Fruit fly (Drosophila melanogaster) whole organism, embryonic: ENCODE measurements around the gene CG15461.

Source experiments
- BtbVII ChIP-seq: fragments of 200-800 bp; sonication (Bioruptor generic); optimal IDR thresholded peaks from 3 replicates; lab custom pipeline; 2017; ENCODE audit warnings: missing biosample characterization, mild to moderate bottlenecking, missing genetic modification characterization
- C15 ChIP-seq: fragments of 200-800 bp; sonication (Bioruptor generic); IDR thresholded peaks from 3 replicates; pipeline ENCODE4 v1.3.6; 2022; ENCODE audit warnings: missing biosample characterization, missing genetic modification characterization
- CG10267 ChIP-seq: fragments of 200-800 bp; sonication (Bioruptor generic); optimal IDR thresholded peaks from 2 replicates; lab custom pipeline; 2018; ENCODE audit warnings: missing biosample characterization, mild to moderate bottlenecking, missing genetic modification characterization, moderate library complexity
- CG11560 ChIP-seq: fragments of 200-800 bp; sonication (Bioruptor generic); IDR thresholded peaks from 3 replicates; pipeline ENCODE4 v1.3.6; 2022; ENCODE audit warnings: missing biosample characterization, missing genetic modification characterization
- CG12236 ChIP-seq: fragments of 200-800 bp; sonication (Bioruptor generic); optimal IDR thresholded peaks from 2 replicates; lab custom pipeline; 2016; ENCODE audit warnings: missing biosample characterization, missing genetic modification characterization
- CG14860 ChIP-seq: fragments of 200-800 bp; sonication (Bioruptor generic); IDR thresholded peaks from 3 replicates; pipeline ENCODE4 v1.3.6; 2022; ENCODE audit warnings: missing biosample characterization, missing genetic modification characterization; ENCODE audit not compliant: partially characterized antibody
- CG16815 ChIP-seq: fragments of 200-800 bp; sonication (Bioruptor generic); optimal IDR thresholded peaks from 3 replicates; lab custom pipeline; 2017; ENCODE audit warnings: missing biosample characterization, mild to moderate bottlenecking, missing genetic modification characterization
- CG17802 ChIP-seq: fragments of 200-800 bp; sonication (Bioruptor generic); optimal IDR thresholded peaks from 2 replicates; lab custom pipeline; 2018; ENCODE audit warnings: missing biosample characterization, mild to moderate bottlenecking, missing genetic modification characterization, moderate library complexity
- CG17912 ChIP-seq: fragments of 200-800 bp; sonication (Bioruptor generic); optimal IDR thresholded peaks from 2 replicates; lab custom pipeline; 2018; ENCODE audit warnings: missing biosample characterization, mild to moderate bottlenecking, missing genetic modification characterization
- CG2116 ChIP-seq: fragments of 200-800 bp; sonication (Bioruptor generic); optimal IDR thresholded peaks from 3 replicates; lab custom pipeline; 2018; ENCODE audit warnings: missing biosample characterization, mild to moderate bottlenecking, missing genetic modification characterization
- CG2202 ChIP-seq: fragments of 200-800 bp; sonication (Bioruptor generic); optimal IDR thresholded peaks from 2 replicates; lab custom pipeline; 2018; ENCODE audit warnings: missing biosample characterization, mild to moderate bottlenecking, missing genetic modification characterization
- CG4404 ChIP-seq: fragments of 200-800 bp; sonication (Bioruptor generic); IDR thresholded peaks from 2 replicates; pipeline ENCODE4 v1.3.6; 2022; ENCODE audit warnings: missing biosample characterization, missing genetic modification characterization
- CG7987 ChIP-seq: fragments of 200-800 bp; sonication (Bioruptor generic); optimal IDR thresholded peaks from 2 replicates; lab custom pipeline; 2018; ENCODE audit warnings: missing biosample characterization, mild to moderate bottlenecking, missing genetic modification characterization, moderate library complexity
- CG8281 ChIP-seq: fragments of 200-800 bp; sonication (Bioruptor generic); optimal IDR thresholded peaks from 2 replicates; lab custom pipeline; 2018; ENCODE audit warnings: missing biosample characterization, mild to moderate bottlenecking, missing genetic modification characterization, moderate library complexity
- CkIIα-i1 ChIP-seq: fragments of 200-800 bp; sonication (Bioruptor generic); IDR thresholded peaks from 2 replicates; pipeline ENCODE4 v1.3.6; 2022; ENCODE audit warnings: missing biosample characterization, missing genetic modification characterization
- Dad ChIP-seq: fragments of 200-800 bp; sonication (Bioruptor generic); optimal IDR thresholded peaks from 3 replicates; lab custom pipeline; 2016; ENCODE audit warnings: missing biosample characterization, missing genetic modification characterization
- Dbx ChIP-seq: fragments of 200-800 bp; sonication (Bioruptor generic); IDR thresholded peaks from 3 replicates; pipeline ENCODE4 v1.3.6; 2022; ENCODE audit warnings: missing biosample characterization, missing genetic modification characterization
- Dll ChIP-seq: fragments of 200-800 bp; sonication (Bioruptor generic); IDR thresholded peaks from 4 replicates; pipeline ENCODE4 v1.3.6; 2022; ENCODE audit warnings: missing biosample characterization, missing genetic modification characterization; ENCODE audit not compliant: partially characterized antibody
- Ets97D ChIP-seq: fragments of 200-800 bp; sonication (Bioruptor generic); optimal IDR thresholded peaks from 3 replicates; lab custom pipeline; 2016; ENCODE audit warnings: missing biosample characterization, missing genetic modification characterization
- H15 ChIP-seq: fragments of 200-800 bp; sonication (Bioruptor generic); IDR thresholded peaks from 3 replicates; pipeline ENCODE4 v1.3.6; 2022; ENCODE audit warnings: missing biosample characterization, missing genetic modification characterization
- Kr ChIP-seq: fragments of 200-800 bp; sonication (Bioruptor generic); optimal IDR thresholded peaks from 2 replicates; lab custom pipeline; 2017; ENCODE audit warnings: missing biosample characterization, mild to moderate bottlenecking, missing genetic modification characterization
- Myb ChIP-seq: fragments of 200-800 bp; sonication (Bioruptor generic); optimal IDR thresholded peaks from 2 replicates; lab custom pipeline; 2016; ENCODE audit warnings: missing biosample characterization, missing genetic modification characterization
- Nf-YA ChIP-seq: fragments of 200-800 bp; sonication (Bioruptor generic); IDR thresholded peaks from 2 replicates; pipeline ENCODE4 v1.3.6; 2022; ENCODE audit warnings: missing biosample characterization, missing genetic modification characterization
- Pdp1 ChIP-seq, 2 experiments: fragments of 200-800 bp; sonication (Bioruptor generic); optimal IDR thresholded peaks; 3 replicates each; lab custom pipeline; 2016; ENCODE audit warnings: missing biosample characterization in 2 of 2, missing genetic modification characterization in 2 of 2, mild to moderate bottlenecking in 1 of 2, moderate library complexity in 1 of 2
- Rfx ChIP-seq: fragments of 200-800 bp; sonication (Bioruptor generic); IDR thresholded peaks from 2 replicates; pipeline ENCODE4 v1.3.6; 2022; ENCODE audit warnings: missing biosample characterization, missing genetic modification characterization
- TFAM ChIP-seq: fragments of 200-800 bp; sonication (Bioruptor generic); optimal IDR thresholded peaks from 2 replicates; lab custom pipeline; 2017; ENCODE audit warnings: missing biosample characterization, missing genetic modification characterization, inconsistent platforms
- Usf ChIP-seq: fragments of 200-800 bp; sonication (Bioruptor generic); optimal IDR thresholded peaks from 2 replicates; lab custom pipeline; 2017; ENCODE audit warnings: missing genotype, missing biosample characterization, missing genetic modification characterization
- ab ChIP-seq: fragments of 200-800 bp; sonication (Bioruptor generic); optimal IDR thresholded peaks from 2 replicates; lab custom pipeline; 2016; ENCODE audit warnings: missing biosample characterization, missing genetic modification characterization
- abd-A ChIP-seq: fragments of 200-800 bp; sonication (Bioruptor generic); optimal IDR thresholded peaks from 3 replicates; lab custom pipeline; 2019; ENCODE audit warnings: missing biosample characterization, mild to moderate bottlenecking, missing genetic modification characterization, moderate library complexity
- ase ChIP-seq: fragments of 200-800 bp; sonication (Bioruptor generic); IDR thresholded peaks from 3 replicates; pipeline ENCODE4 v1.3.6; 2022; ENCODE audit warnings: missing biosample characterization, missing genetic modification characterization
- az2 ChIP-seq: fragments of 200-800 bp; sonication (Bioruptor generic); optimal IDR thresholded peaks from 3 replicates; lab custom pipeline; 2016; ENCODE audit warnings: missing biosample characterization, missing genetic modification characterization
- bab2 ChIP-seq: fragments of 200-800 bp; sonication (Bioruptor generic); optimal IDR thresholded peaks from 2 replicates; lab custom pipeline; 2016; ENCODE audit warnings: missing biosample characterization, missing genetic modification characterization
- br ChIP-seq: fragments of >200 bp; optimal IDR thresholded peaks from 2 replicates; lab custom pipeline; 2017
- cg ChIP-seq: fragments of 200-800 bp; sonication (Bioruptor generic); optimal IDR thresholded peaks from 3 replicates; lab custom pipeline; 2019; ENCODE audit warnings: missing biosample characterization, mild to moderate bottlenecking, missing genetic modification characterization, moderate library complexity
- chinmo ChIP-seq: fragments of 200-800 bp; sonication (Bioruptor generic); IDR thresholded peaks from 4 replicates; pipeline ENCODE4 v1.3.6; 2022; ENCODE audit warnings: missing biosample characterization, missing genetic modification characterization; ENCODE audit not compliant: partially characterized antibody
- crol ChIP-seq: fragments of 200-800 bp; sonication (Bioruptor generic); IDR thresholded peaks from 2 replicates; pipeline ENCODE4 v1.3.6; 2022; ENCODE audit warnings: missing biosample characterization, missing genetic modification characterization
- fd3F ChIP-seq: fragments of 200-800 bp; sonication (Bioruptor generic); optimal IDR thresholded peaks from 2 replicates; lab custom pipeline; 2018; ENCODE audit warnings: missing biosample characterization, mild to moderate bottlenecking, missing genetic modification characterization, moderate library complexity
- fu2 ChIP-seq: fragments of 200-800 bp; sonication (Bioruptor generic); optimal IDR thresholded peaks from 2 replicates; lab custom pipeline; 2016; ENCODE audit warnings: missing biosample characterization, missing genetic modification characterization
- kni ChIP-seq: fragments of 200-800 bp; sonication (Bioruptor generic); optimal IDR thresholded peaks from 3 replicates; lab custom pipeline; 2017; ENCODE audit warnings: mild to moderate bottlenecking, missing biosample characterization, missing genetic modification reagents, missing genetic modification characterization
- knrl ChIP-seq: fragments of 200-800 bp; sonication (Bioruptor generic); IDR thresholded peaks from 3 replicates; pipeline ENCODE4 v1.3.6; 2022; ENCODE audit warnings: missing biosample characterization, missing genetic modification characterization; ENCODE audit not compliant: partially characterized antibody
- lab ChIP-seq: fragments of 200-800 bp; sonication (Bioruptor generic); optimal IDR thresholded peaks from 3 replicates; lab custom pipeline; 2017; ENCODE audit warnings: missing biosample characterization, missing genetic modification characterization, mild to moderate bottlenecking, moderate library complexity, missing genetic modification reagents
- p53 ChIP-seq: fragments of 200-800 bp; sonication (Bioruptor generic); optimal IDR thresholded peaks from 2 replicates; lab custom pipeline; 2016; ENCODE audit warnings: missing biosample characterization, missing genetic modification characterization
- pita ChIP-seq: fragments of 200-800 bp; sonication (Bioruptor generic); optimal IDR thresholded peaks from 2 replicates; lab custom pipeline; 2017; ENCODE audit warnings: missing biosample characterization, mild to moderate bottlenecking, missing genetic modification characterization
- pum ChIP-seq: fragments of 200-800 bp; sonication (Bioruptor generic); optimal IDR thresholded peaks from 2 replicates; lab custom pipeline; 2016; ENCODE audit warnings: missing biosample characterization, missing genetic modification characterization
- rib ChIP-seq: fragments of 200-800 bp; sonication (Bioruptor generic); IDR thresholded peaks from 2 replicates; pipeline ENCODE4 v1.3.6; 2022; ENCODE audit warnings: missing biosample characterization, missing genetic modification characterization
- ro ChIP-seq: fragments of 200-800 bp; sonication (Bioruptor generic); IDR thresholded peaks from 2 replicates; pipeline ENCODE4 v1.3.6; 2022; ENCODE audit warnings: missing biosample characterization, missing genetic modification characterization
- sc ChIP-seq, 3 experiments: fragments of >200 bp in 2 of 3; fragments of 200-800 bp in 1 of 3; sonication (Bioruptor generic) in 1 of 3; optimal IDR thresholded peaks; 2 replicates in 2 of 3; 3 replicates in 1 of 3; lab custom pipeline; 2017; ENCODE audit warnings: mild to moderate bottlenecking in 1 of 3, missing biosample characterization in 1 of 3, missing genetic modification characterization in 1 of 3, missing genetic modification reagents in 1 of 3
- sd ChIP-seq: fragments of 200-800 bp; sonication (Bioruptor generic); optimal IDR thresholded peaks from 3 replicates; lab custom pipeline; 2018; ENCODE audit warnings: missing biosample characterization, mild to moderate bottlenecking, missing genetic modification characterization, moderate library complexity
- sqz ChIP-seq: fragments of 200-800 bp; sonication (Bioruptor generic); optimal IDR thresholded peaks from 3 replicates; lab custom pipeline; 2018; ENCODE audit warnings: missing biosample characterization, mild to moderate bottlenecking, missing genetic modification characterization
- tgo ChIP-seq: fragments of 200-800 bp; sonication (Bioruptor generic); IDR thresholded peaks from 3 replicates; pipeline ENCODE4 v1.3.6; 2022; ENCODE audit warnings: missing biosample characterization, missing genetic modification characterization
- usp ChIP-seq: fragments of >200 bp; optimal IDR thresholded peaks from 2 replicates; lab custom pipeline; 2017; ENCODE audit warnings: missing biosample characterization, missing genetic modification characterization

The CG15461 gene

dm6 chrX:20481404-20481803 is 4.6 kb upstream of the CG15461 start (continued):
- no peak for TF ChIP-seq CG7987
- no peak for TF ChIP-seq tgo (GFP tag; lab: Robert Waterston, UW)
- peak; percentile 38; the same call in 1 of the 2 replicates for TF ChIP-seq crol (GFP tag; lab: Robert Waterston, UW)
- no peak for TF ChIP-seq fu2 (GFP tag; lab: Kevin White, UChicago)
- 0 out of 4 replicates have a peak, but pooled peaks have one; percentile 69 for TF ChIP-seq chinmo (GFP tag; lab: Robert Waterston, UW)
- TF ChIP-seq H15 = no peak
- TF ChIP-seq kni (GFP tag; lab: Kevin White, UChicago) = no peak
- no peak for TF ChIP-seq CG17912
- TF ChIP-seq Dll (GFP tag; lab: Robert Waterston, UW) = no peak
- no peak for TF ChIP-seq CG2202
- TF ChIP-seq pum (GFP tag; lab: Kevin White, UChicago) = no peak
- no peak for TF ChIP-seq Nf-YA
- no peak for TF ChIP-seq az2 (GFP tag; lab: Kevin White, UChicago)
- TF ChIP-seq usp (GFP tag; lab: Kevin White, UChicago) = no peak
- TF ChIP-seq ase (GFP tag; lab: Robert Waterston, UW) = 0 out of 3 replicates have a peak, but pooled peaks have one; percentile 15
- TF ChIP-seq Rfx (GFP tag; lab: Robert Waterston, UW) = 0 out of 2 replicates have a peak, but pooled peaks have one; percentile 19
- no peak for TF ChIP-seq ro
- no peak for TF ChIP-seq CG17802 (tag; lab: Kevin White, UChicago)
- TF ChIP-seq rib (GFP tag; lab: Robert Waterston, UW) = peak; percentile 60; the same call in 1 of the 2 replicates
- TF ChIP-seq fd3F (GFP tag; lab: Kevin White, UChicago) = no peak
- TF ChIP-seq Dad (GFP tag; lab: Kevin White, UChicago) = no peak
- no peak for TF ChIP-seq CG10267
- no peak for TF ChIP-seq Usf
- TF ChIP-seq Myb (GFP tag; lab: Kevin White, UChicago) = no peak
- peak; percentile 79 for TF ChIP-seq sd (tag; lab: Kevin White, UChicago)
- TF ChIP-seq CG4404 (GFP tag; lab: Robert Waterston, UW) = no peak
- TF ChIP-seq sc (optimal IDR thresholded peaks at IDR 0.05; lab: Kevin White, UChicago) = no peak
- no peak for TF ChIP-seq sc (GFP tag; optimal IDR thresholded peaks at IDR 0.05; lab: Kevin White, UChicago)
- no peak for TF ChIP-seq TFAM
- TF ChIP-seq CG14860 (GFP tag; lab: Robert Waterston, UW) = no peak
- TF ChIP-seq cg (GFP tag; lab: Kevin White, UChicago) = peak; percentile 30
- no peak for TF ChIP-seq C15 (GFP tag; lab: Robert Waterston, UW)
- no peak for TF ChIP-seq CG16815 (GFP tag; lab: Kevin White, UChicago)
- TF ChIP-seq BtbVII (GFP tag; lab: Kevin White, UChicago) = peak; percentile 38
- no peak for TF ChIP-seq abd-A (tag; lab: Kevin White, UChicago)
- no peak for TF ChIP-seq CkIIα-i1 (GFP tag; lab: Robert Waterston, UW)
- no peak for TF ChIP-seq CG12236 (GFP tag; lab: Kevin White, UChicago)
- TF ChIP-seq Kr (GFP tag; lab: Kevin White, UChicago) = no peak
- TF ChIP-seq sqz (GFP tag; lab: Kevin White, UChicago) = peak; percentile 14
- TF ChIP-seq pita (GFP tag; lab: Kevin White, UChicago) = no peak
- no peak for TF ChIP-seq Ets97D (GFP tag; lab: Kevin White, UChicago)
- no peak for TF ChIP-seq CG2116 (GFP tag; lab: Kevin White, UChicago)
- TF ChIP-seq Pdp1 (GFP tag; optimal IDR thresholded peaks at IDR 0.05; lab: Kevin White, UChicago) = no peak
- no peak for TF ChIP-seq bab2 (GFP tag; lab: Kevin White, UChicago)
- TF ChIP-seq Dbx = no peak
- TF ChIP-seq knrl (GFP tag; lab: Robert Waterston, UW) = no peak
- TF ChIP-seq ab (GFP tag; lab: Kevin White, UChicago) = no peak
- no peak for TF ChIP-seq br (lab: Kevin White, UChicago)
- TF ChIP-seq p53 (GFP tag; lab: Kevin White, UChicago) = no peak
- TF ChIP-seq CG11560 (tag; lab: Robert Waterston, UW) = no peak
- no peak for TF ChIP-seq CG8281
- TF ChIP-seq lab (GFP tag; lab: Kevin White, UChicago) = peak; percentile 58
